Fruit fly (Drosophila melanogaster) whole organism, pupa: ENCODE results near the gene Agpat4.

ENCODE experiments used
- CG10348 ChIP-seq: fragments of 200-800 bp; sonication (Bioruptor generic); IDR thresholded peaks from 2 replicates; pipeline ENCODE4 v1.3.6; 2022; ENCODE audit warnings: missing biosample characterization, missing genetic modification characterization
- CG12605 ChIP-seq: fragments of 200-800 bp; sonication (Bioruptor generic); IDR thresholded peaks from 2 replicates; pipeline ENCODE4 v1.3.6; 2022; ENCODE audit warnings: missing biosample characterization, missing genetic modification characterization
- CG14655 ChIP-seq: fragments of 200-800 bp; sonication (Bioruptor generic); optimal IDR thresholded peaks from 3 replicates; lab custom pipeline; 2017; ENCODE audit warnings: mild to moderate bottlenecking, missing biosample characterization, missing genetic modification reagents, missing genetic modification characterization
- CG15710 ChIP-seq: fragments of 200-800 bp; sonication (Bioruptor generic); optimal IDR thresholded peaks from 2 replicates; lab custom pipeline; 2018; ENCODE audit warnings: missing biosample characterization, mild to moderate bottlenecking, missing genetic modification characterization, moderate library complexity
- CG17806 ChIP-seq: fragments of 200-800 bp; sonication (Bioruptor generic); optimal IDR thresholded peaks from 2 replicates; lab custom pipeline; 2018; ENCODE audit warnings: missing biosample characterization, mild to moderate bottlenecking, missing genetic modification characterization, moderate library complexity
- CG32121 ChIP-seq: fragments of 200-800 bp; sonication (Bioruptor generic); IDR thresholded peaks from 2 replicates; pipeline ENCODE4 v1.3.6; 2022; ENCODE audit warnings: missing biosample characterization, missing genetic modification characterization
- CG8159 ChIP-seq: fragments of 200-800 bp; sonication (Bioruptor generic); optimal IDR thresholded peaks from 3 replicates; lab custom pipeline; 2018; ENCODE audit warnings: missing biosample characterization, mild to moderate bottlenecking, missing genetic modification characterization, moderate library complexity
- CG8301 ChIP-seq: fragments of 200-800 bp; sonication (Bioruptor generic); optimal IDR thresholded peaks from 2 replicates; lab custom pipeline; 2018; ENCODE audit warnings: missing biosample characterization, mild to moderate bottlenecking, missing genetic modification characterization
- D1 ChIP-seq: fragments of 200-800 bp; sonication (Bioruptor generic); optimal IDR thresholded peaks from 2 replicates; lab custom pipeline; 2018; ENCODE audit warnings: missing biosample characterization, mild to moderate bottlenecking, missing genetic modification characterization, moderate library complexity
- EcR ChIP-seq: fragments of 200-800 bp; sonication (Bioruptor generic); optimal IDR thresholded peaks from 3 replicates; lab custom pipeline; 2019; ENCODE audit warnings: missing biosample characterization, missing genetic modification characterization, mild to moderate bottlenecking, moderate library complexity, missing genetic modification reagents
- Ets98B ChIP-seq: fragments of 200-800 bp; sonication (Bioruptor generic); IDR thresholded peaks from 2 replicates; pipeline ENCODE4 v1.3.6; 2022; ENCODE audit warnings: missing biosample characterization, missing genetic modification characterization
- Pif1A ChIP-seq: fragments of 200-800 bp; sonication (Bioruptor generic); optimal IDR thresholded peaks from 3 replicates; lab custom pipeline; 2016; ENCODE audit warnings: missing biosample characterization, missing genetic modification characterization
- Pif1B ChIP-seq: fragments of 200-800 bp; sonication (Bioruptor generic); optimal IDR thresholded peaks from 3 replicates; lab custom pipeline; 2016; ENCODE audit warnings: missing biosample characterization, missing genetic modification characterization

DNA sequence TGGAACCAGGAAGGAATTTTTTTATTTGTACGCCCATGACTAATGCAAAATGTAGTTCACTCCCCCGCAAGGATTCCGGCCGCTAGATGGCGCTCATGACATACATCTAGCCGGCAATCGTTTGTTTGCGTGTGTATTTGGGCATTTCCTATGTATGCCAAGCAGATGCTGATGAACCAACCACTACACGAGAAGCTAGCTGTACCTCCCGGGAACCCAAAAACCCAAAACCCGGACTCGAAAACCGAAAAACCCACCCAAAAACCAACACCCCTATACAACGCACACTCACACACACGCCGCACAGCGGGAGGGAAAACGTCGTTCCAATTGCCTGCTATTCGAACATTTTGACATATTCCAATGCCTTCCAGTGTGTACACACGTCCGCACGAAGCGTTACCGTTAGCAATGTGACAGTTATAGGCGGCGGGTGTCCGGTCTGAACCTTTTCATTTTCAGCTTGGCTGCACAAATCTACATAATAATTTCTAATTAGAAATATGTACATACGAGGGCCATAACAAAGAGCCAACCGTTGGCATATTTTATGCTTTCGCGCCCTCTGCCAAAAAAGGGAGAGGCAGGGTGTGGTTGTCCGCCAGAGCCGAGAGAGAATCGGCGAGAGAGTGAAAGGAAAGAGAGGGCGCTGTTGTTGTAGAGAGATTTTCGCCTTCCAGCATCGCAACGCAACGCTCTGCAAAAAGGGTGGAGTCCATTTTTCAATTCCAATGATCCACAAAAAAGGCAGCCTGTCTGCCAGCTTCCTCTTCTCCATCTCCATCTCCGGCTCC lies 26.6 kb upstream of the Agpat4 start:
- no peak for TF ChIP-seq Pif1B (GFP tag; lab: Kevin White, UChicago)
- TF ChIP-seq CG8159 (tag; lab: Kevin White, UChicago) = no peak
- no peak for TF ChIP-seq CG12605 (GFP tag; lab: Robert Waterston, UW)
- TF ChIP-seq Ets98B (GFP tag; lab: Robert Waterston, UW) = no peak; the same call in 1 of the 2 replicates
- no peak for TF ChIP-seq CG17806 (tag; lab: Kevin White, UChicago)
- TF ChIP-seq CG10348 (GFP tag; lab: Robert Waterston, UW) = no peak
- no peak for TF ChIP-seq EcR (GFP tag; lab: Kevin White, UChicago)
- TF ChIP-seq CG14655 = no peak
- TF ChIP-seq CG15710 (tag; lab: Kevin White, UChicago) = no peak
- TF ChIP-seq D1 (tag; lab: Kevin White, UChicago) = no peak
- TF ChIP-seq CG8301 (tag; lab: Kevin White, UChicago) = no peak
- TF ChIP-seq Pif1A (GFP tag; lab: Kevin White, UChicago) = no peak
- no peak for TF ChIP-seq CG32121 (GFP tag; lab: Robert Waterston, UW)
